Worm (Caenorhabditis elegans) whole organism, mixed stage, embryonic: ENCODE data around the gene F46B6.5.

Experiments used
- ces-1 ChIP-seq: fragments of 150-350 bp; optimal IDR thresholded peaks from 2 replicates; lab custom pipeline; 2014; ENCODE audit warnings: missing biosample characterization, missing genetic modification reagents, missing genetic modification characterization
- elt-3 ChIP-seq: fragments of 150-350 bp; optimal IDR thresholded peaks from 2 replicates; lab custom pipeline; 2014; ENCODE audit warnings: missing biosample characterization, missing genetic modification characterization
- mab-5 ChIP-seq: fragments of 150-350 bp; optimal IDR thresholded peaks from 2 replicates; lab custom pipeline; 2014; ENCODE audit warnings: missing biosample characterization, missing genetic modification characterization
- mls-2 ChIP-seq: sonication (generic microtip); optimal IDR thresholded peaks from 2 replicates; lab custom pipeline; 2016; ENCODE audit warnings: mild to moderate bottlenecking, missing genetic modification characterization, moderate library complexity, missing compliant biosample characterization
- nhr-237 ChIP-seq: fragments of 150-350 bp; optimal IDR thresholded peaks from 2 replicates; lab custom pipeline; 2014; ENCODE audit warnings: missing biosample characterization, missing genetic modification characterization
- nhr-28 ChIP-seq: fragments of 150-350 bp; optimal IDR thresholded peaks from 2 replicates; lab custom pipeline; 2014; ENCODE audit warnings: missing biosample characterization, missing genetic modification characterization
- nhr-76 ChIP-seq: sonication (generic microtip); optimal IDR thresholded peaks from 2 replicates; lab custom pipeline; 2017; ENCODE audit warnings: missing biosample characterization, missing genetic modification characterization
- pha-4 ChIP-seq: fragments of 150-350 bp; optimal IDR thresholded peaks from 2 replicates; lab custom pipeline; 2018; ENCODE audit warnings: missing biosample characterization, missing genetic modification reagents, missing genetic modification characterization
- tbx-8 ChIP-seq: fragments of 200-800 bp; sonication (Bioruptor generic); optimal IDR thresholded peaks from 2 replicates; lab custom pipeline; 2018; ENCODE audit warnings: mild to moderate bottlenecking, missing genetic modification characterization, moderate library complexity, missing compliant biosample characterization
- unc-39 ChIP-seq: fragments of 150-350 bp; optimal IDR thresholded peaks from 2 replicates; lab custom pipeline; 2014; ENCODE audit warnings: missing biosample characterization, missing genetic modification characterization
- unc-62 ChIP-seq: fragments of 150-350 bp; optimal IDR thresholded peaks from 2 replicates; lab custom pipeline; 2014; ENCODE audit warnings: missing biosample characterization, missing genetic modification reagents, missing genetic modification characterization

- TF ChIP-seq mls-2 (tag; lab: Kevin White, UChicago) (no peak), elt-3 (tag; lab: Kevin White, UChicago) (no peak), ces-1 (no peak), mab-5 (tag; lab: Kevin White, UChicago) (no peak), tbx-8 (no peak), nhr-76 (tag; lab: Kevin White, UChicago) (no peak), unc-39 (no peak), unc-62 (GFP tag; lab: Kevin White, UChicago) (no peak), pha-4 (tag; lab: Kevin White, UChicago) (no peak), nhr-28 (tag; lab: Kevin White, UChicago) (no peak), nhr-237 (no peak)
These were observed 28.3 kb upstream of the F46B6.5 start, which contains the start of gene sru-29 for ce11 chrV:9811154-9811553.
